Worm (Caenorhabditis elegans) whole organism, young adult: Measurements from ENCODE around the gene F56D6.8.

Source experiments
- F10E7.11 ChIP-seq: sonication (generic microtip); optimal IDR thresholded peaks from 2 replicates; lab custom pipeline; 2017; ENCODE audit warnings: mild to moderate bottlenecking, missing genetic modification characterization, moderate library complexity, missing compliant biosample characterization
- Y53F4B.3 ChIP-seq: fragments of 200-800 bp; sonication (Bioruptor generic); IDR thresholded peaks from 2 replicates; pipeline ENCODE4 v1.3.6; 2022; ENCODE audit warnings: missing genetic modification reagents, missing genetic modification characterization, missing compliant biosample characterization
- aptf-3 ChIP-seq: fragments of 200-800 bp; sonication (Bioruptor generic); IDR thresholded peaks from 2 replicates; pipeline ENCODE4 v1.3.6; 2022; ENCODE audit warnings: missing genetic modification characterization, missing compliant biosample characterization
- dpff-1 ChIP-seq: sonication (generic microtip); optimal IDR thresholded peaks from 2 replicates; lab custom pipeline; 2017; ENCODE audit warnings: mild to moderate bottlenecking, missing genetic modification characterization, missing compliant biosample characterization

DNA sequence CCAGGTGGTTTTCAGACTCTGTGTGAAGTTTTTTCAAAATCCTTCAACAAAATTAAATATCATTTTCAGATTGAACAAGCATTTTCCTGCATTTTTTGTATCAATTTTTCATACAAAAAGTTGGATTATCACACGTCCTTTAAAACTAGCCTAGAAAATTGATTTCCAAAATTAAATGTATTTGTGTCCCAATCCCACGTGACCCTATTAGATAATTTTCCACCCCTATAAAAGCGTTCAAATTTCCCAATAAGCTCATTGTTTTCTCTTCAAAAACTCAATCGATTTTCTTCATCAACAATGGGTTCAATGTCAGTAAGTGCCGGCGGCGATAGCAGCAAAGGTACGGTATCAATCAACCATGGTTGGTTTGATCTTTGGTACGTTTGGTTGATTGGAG lies 20.2 kb upstream of the F56D6.8 start, which contains the start of gene F56D6.19:
- TF ChIP-seq Y53F4B.3 (GFP tag; lab: Robert Waterston, UW) (no peak), aptf-3 (no peak), dpff-1 (tag; lab: Kevin White, UChicago) (no peak), F10E7.11 (tag; lab: Kevin White, UChicago) (no peak)
